Fruit fly (Drosophila melanogaster) Kc167 (cell line): ENCODE data around the gene CG12056.

ENCODE experiments used
- Myc ChIP-seq: fragments of >200 bp; optimal IDR thresholded peaks from 2 replicates; lab custom pipeline; 2017; ENCODE audit warnings: missing external identifiers
- Sin3A ChIP-seq: fragments of >200 bp; optimal IDR thresholded peaks from 2 replicates; lab custom pipeline; 2018; ENCODE audit warnings: missing external identifiers
- h ChIP-seq: fragments of >200 bp; optimal IDR thresholded peaks from 3 replicates; lab custom pipeline; 2018; ENCODE audit warnings: missing external identifiers
- insv ChIP-seq: fragments of >200 bp; optimal IDR thresholded peaks from 3 replicates; lab custom pipeline; 2018; ENCODE audit warnings: missing external identifiers
- psq ChIP-seq: fragments of >200 bp; optimal IDR thresholded peaks from 2 replicates; lab custom pipeline; 2017; ENCODE audit warnings: missing external identifiers
- ttk ChIP-seq: sonication (Bioruptor generic); optimal IDR thresholded peaks from 2 replicates; lab custom pipeline; 2017; ENCODE audit warnings: missing external identifiers

The CG12056 gene

DNA sequence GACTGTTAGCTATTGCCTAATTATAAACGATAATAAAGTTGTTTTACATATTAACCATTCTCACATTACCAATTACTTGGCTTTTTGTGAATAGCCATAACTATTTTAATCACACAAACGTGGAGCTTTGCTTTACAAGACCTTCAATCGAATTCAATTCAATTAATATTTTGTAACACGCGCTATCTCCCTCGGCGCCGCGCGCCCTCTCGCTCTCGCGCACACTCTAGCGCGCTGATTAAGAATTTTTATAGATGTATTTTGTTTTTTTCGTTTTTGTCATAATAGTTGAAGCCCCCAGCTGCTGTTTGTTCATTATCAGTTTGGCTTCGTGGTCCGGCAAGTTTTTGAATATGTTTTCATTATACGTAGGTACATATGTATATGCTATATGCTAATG, 8.6 kb downstream of the CG12056 start:
- TF ChIP-seq ttk (no peak), psq (lab: Kevin White, UChicago) (no peak), Sin3A (no peak), h (no peak), Myc (lab: Kevin White, UChicago) (no peak), insv (no peak)

DNA sequence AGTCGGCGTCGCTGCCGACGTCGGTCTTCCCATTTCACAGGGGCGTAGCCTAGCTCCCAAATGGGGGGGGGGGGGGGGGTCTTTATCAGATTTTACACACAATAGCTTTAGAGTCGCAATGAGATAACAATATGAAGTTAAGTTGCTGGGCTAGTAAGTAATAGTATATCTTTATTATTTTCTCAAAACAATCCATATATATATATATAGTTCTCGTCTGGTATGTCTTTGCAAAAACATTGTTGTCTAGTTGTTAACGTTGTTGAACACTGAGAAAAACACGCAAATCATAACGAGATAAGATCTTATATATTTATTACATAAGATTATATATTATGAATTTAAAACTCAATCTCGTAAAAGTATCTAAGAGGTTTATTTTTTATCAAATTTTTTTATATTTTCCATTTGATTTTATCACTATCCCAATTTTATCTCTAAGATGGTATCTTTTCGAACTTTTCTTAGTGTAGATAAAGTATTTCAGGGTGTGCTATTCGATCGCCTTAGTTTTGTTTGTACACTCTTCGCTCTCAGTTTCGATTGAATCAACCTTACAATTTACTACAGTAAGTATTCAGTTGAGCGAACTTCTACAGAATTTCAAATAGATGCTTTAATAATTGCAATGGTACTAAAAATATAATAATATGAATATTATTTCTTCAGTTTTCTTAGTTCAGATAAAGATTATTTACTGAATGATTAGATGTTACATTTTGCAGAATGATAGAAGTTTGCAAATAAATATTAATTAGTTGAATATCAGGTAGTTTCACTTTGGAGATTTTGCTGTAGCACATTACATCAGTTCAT, 9.6 kb downstream of the CG12056 start:
- no peak for TF ChIP-seq ttk
- no peak for TF ChIP-seq psq (lab: Kevin White, UChicago)
- TF ChIP-seq Myc (lab: Kevin White, UChicago) = no peak
- no peak for TF ChIP-seq insv
- TF ChIP-seq Sin3A = no peak
- TF ChIP-seq h = no peak

- no peak for TF ChIP-seq psq (lab: Kevin White, UChicago)
- TF ChIP-seq insv = no peak
- no peak for TF ChIP-seq h
- no peak for TF ChIP-seq ttk
- no peak for TF ChIP-seq Myc (lab: Kevin White, UChicago)
- TF ChIP-seq Sin3A = no peak
Observed at dm6 chrX:9210787-9211186, 18.3 kb downstream of the CG12056 start, which contains the start of gene SmydA-9. SmydA-9 (minus strand) TSS chrX:9210887.

- TF ChIP-seq Sin3A (no peak), insv (no peak), psq (lab: Kevin White, UChicago) (no peak), h (no peak), ttk (no peak), Myc (lab: Kevin White, UChicago) (no peak)
Observed at dm6 chrX:9214576-9214975, 22.1 kb downstream of the CG12056 start, which contains the start of gene Obp8a. Obp8a (plus strand) TSS chrX:9214876.

DNA sequence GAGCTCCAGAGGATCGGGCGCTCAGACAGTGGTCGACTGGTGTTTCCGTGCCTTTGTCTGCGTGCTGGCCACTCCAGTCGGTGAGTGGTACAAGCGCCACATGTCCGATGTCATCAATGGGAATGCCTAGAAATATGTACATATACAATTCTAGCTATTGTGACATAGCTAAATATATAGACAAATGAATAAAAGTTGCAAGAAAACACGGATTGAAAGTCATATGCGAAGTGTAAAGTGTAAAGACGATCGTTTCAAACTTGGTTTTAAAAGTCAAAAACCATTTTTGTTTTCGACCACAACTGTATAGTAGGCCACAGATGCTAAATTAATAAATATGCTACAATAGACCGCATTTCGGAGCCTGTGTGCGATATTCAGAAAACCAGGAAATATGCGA, 23.0 kb downstream of the CG12056 start, which contains the start of gene CG15368:
TSS of gene CG15368 (plus strand) at position 301 of the 400 bp plus-strand sequence.
- TF ChIP-seq ttk (no peak), h (no peak), insv (no peak), psq (lab: Kevin White, UChicago) (no peak), Myc (lab: Kevin White, UChicago) (no peak), Sin3A (no peak)

DNA sequence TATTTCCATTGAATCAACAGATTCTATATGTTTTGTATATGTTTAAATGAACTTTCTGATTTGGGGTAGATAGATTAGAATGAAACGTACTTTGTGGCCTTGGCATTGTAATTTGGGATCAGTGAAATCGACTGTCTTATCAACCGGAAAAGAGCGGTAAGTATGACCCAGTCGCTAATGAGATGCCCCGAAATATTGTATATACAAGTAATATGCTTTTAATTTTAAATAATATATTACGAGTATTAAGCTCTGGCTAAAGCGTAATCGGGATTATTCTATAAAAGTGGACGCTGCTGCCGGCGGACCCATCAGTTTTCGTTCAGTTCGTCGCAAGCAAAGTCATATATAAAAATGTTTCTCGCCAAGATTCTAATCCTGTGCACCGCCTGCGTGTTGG, 24.1 kb downstream of the CG12056 start, which contains the start of gene CG15369:
TSS of gene CG15369 (plus strand) at position 301 of the 400 bp plus-strand sequence.
- TF ChIP-seq h = no peak
- TF ChIP-seq insv = no peak
- TF ChIP-seq Sin3A = no peak
- no peak for TF ChIP-seq psq (lab: Kevin White, UChicago)
- no peak for TF ChIP-seq ttk
- TF ChIP-seq Myc (lab: Kevin White, UChicago) = no peak

DNA sequence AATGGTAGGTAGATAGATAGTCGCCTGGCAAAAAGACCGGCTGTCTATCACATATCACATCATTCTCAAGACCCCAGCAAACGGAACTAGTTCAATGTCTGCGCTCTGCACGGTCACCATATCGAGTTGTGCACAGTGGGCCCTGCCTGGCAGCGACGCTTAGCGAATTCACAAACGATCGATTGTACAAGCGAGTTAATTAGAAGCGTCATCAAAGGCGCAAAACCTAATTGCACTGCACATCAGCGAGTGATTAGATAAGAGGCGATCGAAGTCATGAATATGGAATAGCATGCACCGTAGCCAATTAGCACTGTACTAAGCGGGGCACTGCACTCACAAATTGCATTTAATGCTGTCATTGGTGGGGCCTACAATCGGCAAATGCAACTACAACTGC, 28.0 kb downstream of the CG12056 start:
- TF ChIP-seq h = no peak
- TF ChIP-seq Myc (lab: Kevin White, UChicago) = no peak

dm6 chrX:9223182-9223581, 30.7 kb downstream of the CG12056 start, which contains the start of gene t:
t (minus strand) TSS chrX:9223257.
- TF ChIP-seq insv = no peak
- TF ChIP-seq ttk = no peak
- no peak for TF ChIP-seq h
- TF ChIP-seq psq (lab: Kevin White, UChicago) = no peak
- TF ChIP-seq Myc (lab: Kevin White, UChicago) = no peak
- TF ChIP-seq Sin3A = no peak

DNA sequence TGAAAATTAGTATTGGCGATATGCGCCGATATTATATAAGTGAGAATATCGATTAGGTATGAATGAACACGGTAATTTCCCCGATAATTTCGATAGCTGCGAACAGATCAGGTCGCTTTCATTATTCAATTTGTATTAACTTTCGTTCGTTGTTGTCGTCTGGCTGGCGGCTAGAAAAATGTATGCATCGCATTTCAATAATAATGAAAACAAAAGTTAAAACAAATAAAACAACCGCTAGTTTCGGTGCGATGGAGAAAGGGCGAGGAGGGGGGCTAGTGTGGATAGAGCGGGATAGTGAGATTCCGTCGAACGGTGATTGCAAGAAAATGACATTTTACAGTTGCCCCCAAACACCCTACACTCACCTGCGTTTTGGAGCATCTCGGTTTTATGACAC, 32.0 kb downstream of the CG12056 start:
- no peak for TF ChIP-seq h
- TF ChIP-seq Myc (lab: Kevin White, UChicago) = no peak
- TF ChIP-seq ttk = no peak
- TF ChIP-seq psq (lab: Kevin White, UChicago) = no peak
- no peak for TF ChIP-seq insv
- TF ChIP-seq Sin3A = no peak

DNA sequence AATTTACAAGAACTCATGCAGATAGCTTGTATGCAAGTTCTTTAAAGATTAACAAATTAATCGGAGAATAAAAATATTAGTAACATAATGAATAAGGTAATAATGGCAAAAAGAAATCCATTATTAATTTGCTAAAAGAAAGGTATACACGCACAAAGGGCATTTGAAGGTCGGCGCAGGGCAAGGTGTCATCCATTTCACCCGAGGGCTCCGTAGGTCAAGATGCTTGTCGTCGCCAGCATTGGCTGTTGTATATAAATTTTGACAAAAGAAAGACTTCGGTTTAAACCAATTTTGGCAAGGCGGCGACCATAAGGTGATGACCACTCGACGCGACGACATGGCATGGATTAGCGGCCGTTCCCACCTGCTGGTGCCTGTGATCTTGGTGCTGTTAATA, 32.7 kb downstream of the CG12056 start, which contains the start of gene CG15370:
TSS of gene CG15370 (plus strand) at position 301 of the 400 bp plus-strand sequence.
- TF ChIP-seq psq (lab: Kevin White, UChicago) (no peak), h (no peak), Sin3A (no peak), ttk (no peak), Myc (lab: Kevin White, UChicago) (no peak), insv (no peak)

DNA sequence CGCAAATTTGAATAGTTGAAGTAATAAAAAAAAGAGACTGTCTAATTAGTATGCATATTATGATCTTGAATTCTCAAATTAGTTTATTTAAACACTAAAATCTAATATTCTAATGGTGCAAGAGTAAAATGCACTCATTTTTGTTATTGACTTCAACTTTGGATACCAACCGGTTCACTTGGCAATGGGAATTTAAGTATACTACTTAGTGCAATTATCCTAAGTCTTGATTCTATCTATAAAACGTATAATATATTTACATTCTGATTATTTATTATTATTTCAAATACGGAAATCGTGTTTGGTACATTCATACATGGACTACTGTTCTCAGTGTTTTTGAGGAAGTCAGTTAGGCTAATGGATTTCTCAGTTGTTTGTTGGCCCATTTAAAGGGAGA, 34.4 kb downstream of the CG12056 start, which contains the start of gene Gr8a:
TSS of gene Gr8a (plus strand) at position 301 of the 400 bp plus-strand sequence.
- TF ChIP-seq ttk (no peak), psq (lab: Kevin White, UChicago) (no peak), h (no peak), Sin3A (no peak), insv (no peak), Myc (lab: Kevin White, UChicago) (no peak)

- no peak for TF ChIP-seq ttk
- no peak for TF ChIP-seq Sin3A
- TF ChIP-seq h = no peak
- no peak for TF ChIP-seq psq (lab: Kevin White, UChicago)
- no peak for TF ChIP-seq Myc (lab: Kevin White, UChicago)
- no peak for TF ChIP-seq insv
Observed at dm6 chrX:9232199-9232598, 39.7 kb downstream of the CG12056 start, which contains the start of gene CG12121. CG12121 (minus strand) TSS chrX:9232378.

dm6 chrX:9236485-9236884, 44.0 kb downstream of the CG12056 start, which contains the start of gene Ir8a:
Ir8a (minus strand) TSS chrX:9236585.
- TF ChIP-seq h (no peak), insv (no peak), Sin3A (no peak), ttk (no peak), Myc (lab: Kevin White, UChicago) (no peak), psq (lab: Kevin White, UChicago) (no peak)
